Worm (Caenorhabditis elegans) whole organism, early embryonic: ENCODE data around the gene T01E8.1.

Source experiments
- F13C5.2 ChIP-seq: sonication (generic microtip); optimal IDR thresholded peaks from 2 replicates; lab custom pipeline; 2017; ENCODE audit warnings: mild to moderate bottlenecking, missing genetic modification characterization, inconsistent platforms, missing compliant biosample characterization
- ama-1 ChIP-seq: fragments of 150-350 bp; optimal IDR thresholded peaks from 2 replicates; lab custom pipeline; 2014

DNA sequence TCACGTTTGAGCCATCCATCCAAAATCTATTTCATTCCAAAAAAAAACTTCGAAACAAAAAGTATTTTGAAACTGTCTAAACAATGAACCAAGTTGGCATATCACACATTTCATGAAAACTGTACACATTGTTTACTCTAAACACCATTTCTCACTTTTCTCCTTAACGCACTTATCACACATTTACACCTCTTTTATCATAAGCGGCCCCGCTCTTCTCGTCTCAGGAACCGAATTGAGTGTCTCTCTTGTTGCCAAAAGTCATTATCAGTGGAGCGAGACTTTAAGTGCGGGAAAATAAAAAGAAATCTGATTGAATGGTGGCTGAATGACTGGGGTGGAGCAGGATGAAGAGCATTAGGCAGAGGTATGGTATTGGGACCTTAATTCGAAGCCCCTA, 25.3 kb downstream of the T01E8.1 start:
- TF ChIP-seq ama-1 (lab: Kevin White, UChicago), result no peak
- TF ChIP-seq F13C5.2 (tag; lab: Kevin White, UChicago), result no peak
